Fruit fly (Drosophila melanogaster) whole organism, pupa: ENCODE measurements around the gene CG33170.
A peak's percentile ranks its signal among the peaks of the same experiment; 100 is the strongest.

ENCODE experiments used
- CG10348 ChIP-seq: fragments of 200-800 bp; sonication (Bioruptor generic); IDR thresholded peaks from 2 replicates; pipeline ENCODE4 v1.3.6; 2022; ENCODE audit warnings: missing biosample characterization, missing genetic modification characterization
- CG12605 ChIP-seq: fragments of 200-800 bp; sonication (Bioruptor generic); IDR thresholded peaks from 2 replicates; pipeline ENCODE4 v1.3.6; 2022; ENCODE audit warnings: missing biosample characterization, missing genetic modification characterization
- CG14655 ChIP-seq: fragments of 200-800 bp; sonication (Bioruptor generic); optimal IDR thresholded peaks from 3 replicates; lab custom pipeline; 2017; ENCODE audit warnings: mild to moderate bottlenecking, missing biosample characterization, missing genetic modification reagents, missing genetic modification characterization
- CG17806 ChIP-seq: fragments of 200-800 bp; sonication (Bioruptor generic); optimal IDR thresholded peaks from 2 replicates; lab custom pipeline; 2018; ENCODE audit warnings: missing biosample characterization, mild to moderate bottlenecking, missing genetic modification characterization, moderate library complexity
- CG34367 ChIP-seq: fragments of 200-800 bp; sonication (Bioruptor generic); optimal IDR thresholded peaks from 2 replicates; lab custom pipeline; 2018; ENCODE audit warnings: missing biosample characterization, mild to moderate bottlenecking, missing genetic modification characterization
- CG4496 ChIP-seq: fragments of 200-800 bp; sonication (Bioruptor generic); IDR thresholded peaks from 3 replicates; pipeline ENCODE4 v1.3.6; 2022; ENCODE audit warnings: missing biosample characterization, missing genetic modification characterization
- CG8301 ChIP-seq: fragments of 200-800 bp; sonication (Bioruptor generic); optimal IDR thresholded peaks from 2 replicates; lab custom pipeline; 2018; ENCODE audit warnings: missing biosample characterization, mild to moderate bottlenecking, missing genetic modification characterization
- D1 ChIP-seq: fragments of 200-800 bp; sonication (Bioruptor generic); optimal IDR thresholded peaks from 2 replicates; lab custom pipeline; 2018; ENCODE audit warnings: missing biosample characterization, mild to moderate bottlenecking, missing genetic modification characterization, moderate library complexity
- EcR ChIP-seq: fragments of 200-800 bp; sonication (Bioruptor generic); optimal IDR thresholded peaks from 3 replicates; lab custom pipeline; 2019; ENCODE audit warnings: missing biosample characterization, missing genetic modification characterization, mild to moderate bottlenecking, moderate library complexity, missing genetic modification reagents
- Ets98B ChIP-seq: fragments of 200-800 bp; sonication (Bioruptor generic); IDR thresholded peaks from 2 replicates; pipeline ENCODE4 v1.3.6; 2022; ENCODE audit warnings: missing biosample characterization, missing genetic modification characterization
- Pif1A ChIP-seq: fragments of 200-800 bp; sonication (Bioruptor generic); optimal IDR thresholded peaks from 3 replicates; lab custom pipeline; 2016; ENCODE audit warnings: missing biosample characterization, missing genetic modification characterization
- Pif1B ChIP-seq: fragments of 200-800 bp; sonication (Bioruptor generic); optimal IDR thresholded peaks from 3 replicates; lab custom pipeline; 2016; ENCODE audit warnings: missing biosample characterization, missing genetic modification characterization
- gl ChIP-seq: fragments of 200-800 bp; sonication (Bioruptor generic); optimal IDR thresholded peaks from 2 replicates; lab custom pipeline; 2018; ENCODE audit warnings: missing biosample characterization, mild to moderate bottlenecking, missing genetic modification characterization

DNA sequence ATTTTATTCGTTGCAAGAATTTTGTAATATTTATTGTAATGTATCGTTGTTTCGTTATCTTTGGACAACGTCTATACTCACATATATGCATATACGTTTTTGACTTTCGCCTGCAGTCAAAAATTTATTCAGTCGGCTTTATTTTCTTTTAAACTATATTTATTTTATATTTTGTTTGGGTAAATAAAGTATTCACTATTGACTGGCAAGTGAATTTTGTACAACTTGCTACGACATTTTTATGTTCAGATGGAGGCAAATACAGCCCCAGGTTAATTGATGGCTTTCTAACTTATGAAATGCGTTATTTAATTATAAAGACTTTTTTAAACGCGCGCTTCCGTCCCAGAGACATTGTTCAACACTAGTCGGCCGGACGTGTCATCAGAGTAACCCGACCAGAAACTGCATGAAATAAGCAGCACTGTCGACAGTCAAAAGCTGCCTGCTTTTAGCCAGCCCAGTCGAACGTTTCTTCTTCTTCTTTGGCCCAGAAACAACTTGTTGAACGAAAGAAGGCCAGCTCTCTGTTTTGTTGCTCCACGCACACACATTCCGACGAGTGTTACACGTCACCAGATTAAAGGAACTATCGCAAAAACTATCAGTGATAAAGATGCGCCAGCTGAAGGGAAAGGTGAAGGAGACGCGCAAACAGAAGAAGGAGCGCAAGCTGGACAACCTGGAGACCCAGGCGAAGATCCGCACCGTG is 877 bp upstream of the CG33170 start, which contains the start of gene CG33169:
- TF ChIP-seq gl (tag; lab: Kevin White, UChicago) (no peak), CG17806 (peak; percentile 40), D1 (tag; lab: Kevin White, UChicago) (peak; percentile 42), CG8301 (tag; lab: Kevin White, UChicago) (no peak), EcR (GFP tag; lab: Kevin White, UChicago) (peak; percentile 18), Ets98B (peak; percentile 64), Pif1B (GFP tag; lab: Kevin White, UChicago) (peak; percentile 15), CG14655 (GFP tag; lab: Kevin White, UChicago) (peak; percentile 12), Pif1A (GFP tag; lab: Kevin White, UChicago) (peak; percentile 2), CG4496 (GFP tag; lab: Robert Waterston, UW) (peak; percentile 82), CG12605 (GFP tag; lab: Robert Waterston, UW) (peak; percentile 91), CG10348 (GFP tag; lab: Robert Waterston, UW) (peak; percentile 43; the same call in 1 of the 2 replicates), CG34367 (tag; lab: Kevin White, UChicago) (no peak)
